Fruit fly (Drosophila melanogaster): ENCODE data around the gene CG14877.

Gene CG14877

DNA sequence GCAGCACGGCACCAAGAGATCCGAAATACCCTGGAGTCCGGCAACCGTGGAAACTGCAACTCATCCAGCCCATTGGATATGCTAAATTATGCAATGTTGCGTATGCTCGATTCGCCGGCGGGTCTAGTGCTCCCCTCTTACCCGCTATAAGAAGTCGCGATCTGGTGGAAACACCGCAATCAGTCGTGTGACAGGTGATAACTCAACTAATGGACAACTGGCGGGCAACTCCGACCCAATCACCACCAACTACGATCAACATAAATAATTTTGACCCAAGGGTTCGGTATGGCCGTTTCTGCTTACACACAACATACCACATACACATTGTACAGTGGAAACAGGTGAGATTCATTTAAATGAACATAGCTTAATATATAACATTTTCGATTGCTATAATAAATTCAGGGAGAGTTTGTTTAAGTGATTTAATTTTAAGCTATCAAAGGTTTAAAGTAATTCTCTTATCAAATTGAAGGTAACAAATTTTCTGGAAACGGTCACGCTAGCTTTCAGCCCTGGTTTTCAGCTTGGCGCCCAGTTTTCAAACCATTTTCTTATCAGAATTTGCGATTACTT, 38.6 kb downstream of the CG14877 start, which contains the start of gene Hmt-1 (continued):
- TF ChIP-seq CG7357 (GFP tag; IDR thresholded peaks at IDR 0.05) (peak; percentile 92), insv (GFP tag; optimal IDR thresholded peaks at IDR 0.05) (peak; percentile 95 to 99), cwo (GFP tag; optimal IDR thresholded peaks at IDR 0.05) (peak; percentile 8), da (GFP tag; optimal IDR thresholded peaks at IDR 0.05) (no peak), sob (GFP tag; IDR thresholded peaks at IDR 0.05) (0 out of 2 replicates have a peak, but pooled peaks have one; percentile 20), pzg (GFP tag; optimal IDR thresholded peaks at IDR 0.05) (peak; percentile 86), ssp (GFP tag; IDR thresholded peaks at IDR 0.05) (peak; percentile 74), otp (GFP tag; IDR thresholded peaks at IDR 0.05) (no peak)

DNA sequence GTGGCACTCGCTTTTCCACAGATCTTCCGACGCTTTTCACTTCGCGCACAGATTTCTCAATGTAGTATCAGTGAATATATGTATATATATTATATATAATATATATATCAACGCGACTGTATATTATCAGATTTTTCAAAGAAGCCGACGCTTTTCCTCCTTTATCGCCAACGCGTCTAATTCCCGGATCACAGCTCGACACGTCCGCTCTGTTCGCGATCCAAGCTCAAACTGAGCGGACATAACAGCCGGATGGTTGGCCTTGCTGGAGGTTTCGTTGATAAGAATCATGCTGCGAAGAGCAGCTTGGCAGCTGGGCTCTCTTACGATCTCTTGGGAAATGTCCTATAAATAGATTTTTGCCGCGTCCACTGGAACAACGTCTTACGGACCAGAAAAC, 42.5 kb downstream of the CG14877 start, which contains the start of gene cv-d:
cv-d (minus strand) TSS at position 235 of the 400 bp plus-strand sequence.
- TF ChIP-seq CG12236 (GFP tag; optimal IDR thresholded peaks at IDR 0.05) (no peak), Hr39 (optimal IDR thresholded peaks at IDR 0.05) (no peak), Lim3 (GFP tag; IDR thresholded peaks at IDR 0.05) (no peak), CG17912 (GFP tag; optimal IDR thresholded peaks at IDR 0.05) (no peak), CG34422 (GFP tag; IDR thresholded peaks at IDR 0.05) (no peak), CG30431 (GFP tag; optimal IDR thresholded peaks at IDR 0.05) (no peak), CG14441 (GFP tag; IDR thresholded peaks at IDR 0.05) (no peak), CG3847 (GFP tag; IDR thresholded peaks at IDR 0.05) (no peak), CG3995 (GFP tag; optimal IDR thresholded peaks at IDR 0.05) (no peak), CG8924 (tag; optimal IDR thresholded peaks at IDR 0.05) (no peak), cg (GFP tag; optimal IDR thresholded peaks at IDR 0.05) (no peak), pum (GFP tag; optimal IDR thresholded peaks at IDR 0.05) (no peak), CG7786 (GFP tag; optimal IDR thresholded peaks at IDR 0.05) (no peak), lilli (GFP tag; optimal IDR thresholded peaks at IDR 0.05) (no peak), ro (GFP tag; IDR thresholded peaks at IDR 0.05) (no peak), ftz-f1 (GFP tag; optimal IDR thresholded peaks at IDR 0.05) (peak; percentile 6), eyg (GFP tag; optimal IDR thresholded peaks at IDR 0.05) (no peak), oc (tag; optimal IDR thresholded peaks at IDR 0.05) (no peak), Ets65A (GFP tag) (peak; percentile 34), Hr3 (GFP tag; optimal IDR thresholded peaks at IDR 0.05) (no peak), CG34376 (GFP tag; optimal IDR thresholded peaks at IDR 0.05) (peak; percentile 29), Side (GFP tag; optimal IDR thresholded peaks at IDR 0.05) (no peak), Jarid2 (GFP tag; optimal IDR thresholded peaks at IDR 0.05) (peak; percentile 25), Ravus (GFP tag; IDR thresholded peaks at IDR 0.05) (no peak), lov (optimal IDR thresholded peaks at IDR 0.05) (no peak), lov (GFP tag; IDR thresholded peaks at IDR 0.05) (no peak), CG32532 (GFP tag; IDR thresholded peaks at IDR 0.05) (no peak), nerfin-1 (tag; optimal IDR thresholded peaks at IDR 0.05) (no peak), so (GFP tag; IDR thresholded peaks at IDR 0.05) (no peak), zen (tag; optimal IDR thresholded peaks at IDR 0.05) (no peak), CG18262 (tag; optimal IDR thresholded peaks at IDR 0.05) (no peak), Usf (GFP tag; optimal IDR thresholded peaks at IDR 0.05) (no peak), mam (GFP tag; optimal IDR thresholded peaks at IDR 0.05) (no peak), gcm2 (GFP tag; optimal IDR thresholded peaks at IDR 0.05) (no peak)
